Worm (Caenorhabditis elegans) whole organism, early embryonic: ENCODE data around the gene T28A11.17.

Experiments
- B0310.2 ChIP-seq: sonication (generic microtip); optimal IDR thresholded peaks from 2 replicates; lab custom pipeline; 2016; ENCODE audit warnings: mild to moderate bottlenecking, missing genetic modification characterization, missing compliant biosample characterization
- aly-1 ChIP-seq: sonication (generic microtip); optimal IDR thresholded peaks from 2 replicates; lab custom pipeline; 2016; ENCODE audit warnings: missing genetic modification characterization, missing compliant biosample characterization
- ama-1 ChIP-seq: fragments of 150-350 bp; optimal IDR thresholded peaks from 2 replicates; lab custom pipeline; 2014
- ceh-13 ChIP-seq: fragments of 200-800 bp; sonication (Bioruptor generic); optimal IDR thresholded peaks from 2 replicates; lab custom pipeline; 2018; ENCODE audit warnings: mild to moderate bottlenecking, missing genetic modification characterization, missing compliant biosample characterization
- ets-7 ChIP-seq: sonication (generic microtip); optimal IDR thresholded peaks from 2 replicates; lab custom pipeline; 2016; ENCODE audit warnings: missing genotype, missing genetic modification characterization, missing compliant biosample characterization
- flt-1 ChIP-seq: fragments of 200-800 bp; sonication (Bioruptor generic); IDR thresholded peaks from 2 replicates; pipeline ENCODE4 v1.3.6; 2022; ENCODE audit warnings: missing genetic modification characterization, missing compliant biosample characterization
- hmg-4 ChIP-seq: fragments of 200-800 bp; sonication (Bioruptor generic); optimal IDR thresholded peaks from 2 replicates; lab custom pipeline; 2018; ENCODE audit warnings: mild to moderate bottlenecking, missing genetic modification characterization, missing compliant biosample characterization
- pes-1 ChIP-seq: fragments of 200-800 bp; sonication (Bioruptor generic); IDR thresholded peaks from 2 replicates; pipeline ENCODE4 v1.3.6; 2022; ENCODE audit warnings: missing genetic modification reagents, missing genetic modification characterization, missing compliant biosample characterization
- scrt-1 ChIP-seq: fragments of 200-800 bp; sonication (Bioruptor generic); IDR thresholded peaks from 2 replicates; pipeline ENCODE4 v1.3.6; 2022; ENCODE audit warnings: missing genetic modification characterization, missing compliant biosample characterization
- sea-1 ChIP-seq: fragments of 200-800 bp; sonication (Bioruptor generic); conservative IDR thresholded peaks from 2 replicates; pipeline ENCODE4 v1.3.6; 2022; ENCODE audit warnings: missing genetic modification characterization, missing compliant biosample characterization
- tbx-37 ChIP-seq: fragments of 200-800 bp; sonication (Bioruptor generic); conservative IDR thresholded peaks from 2 replicates; pipeline ENCODE4 v1.3.6; 2022; ENCODE audit warnings: missing genetic modification reagents, missing genetic modification characterization, missing compliant biosample characterization
- tra-4 ChIP-seq: sonication (generic microtip); optimal IDR thresholded peaks from 2 replicates; lab custom pipeline; 2017; ENCODE audit warnings: missing genetic modification characterization, missing compliant biosample characterization

DNA sequence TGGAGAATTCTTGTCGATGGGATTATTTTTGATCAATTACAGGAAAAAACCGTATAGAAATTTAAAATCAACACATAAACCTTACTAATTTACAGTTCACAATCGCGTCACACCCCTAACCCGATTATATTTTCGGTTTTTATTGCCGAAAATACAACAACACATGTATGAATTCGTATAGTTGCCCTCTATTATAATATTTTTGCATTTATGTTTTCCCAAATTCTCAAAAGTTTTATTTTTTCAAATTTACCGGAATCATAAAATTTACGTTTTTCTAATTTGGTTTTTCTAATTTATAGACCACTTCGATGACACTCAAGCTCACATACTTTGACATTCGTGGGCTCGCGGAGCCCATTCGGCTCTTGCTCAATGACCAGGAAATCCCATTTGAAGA, 23.1 kb downstream of the T28A11.17 start, which contains the start of gene gst-23:
- TF ChIP-seq flt-1 (GFP tag; lab: Robert Waterston, UW): no peak
- TF ChIP-seq ama-1 (lab: Kevin White, UChicago): no peak
- no peak for TF ChIP-seq pes-1 (GFP tag; lab: Robert Waterston, UW)
- no peak for TF ChIP-seq B0310.2 (tag; lab: Kevin White, UChicago)
- TF ChIP-seq tbx-37 (GFP tag; lab: Robert Waterston, UW): no peak
- no peak for TF ChIP-seq tra-4 (tag; lab: Kevin White, UChicago)
- no peak for TF ChIP-seq ceh-13 (GFP tag; lab: Kevin White, UChicago)
- TF ChIP-seq sea-1 (GFP tag; lab: Robert Waterston, UW): no peak
- no peak for TF ChIP-seq aly-1 (tag; lab: Kevin White, UChicago)
- TF ChIP-seq scrt-1 (GFP tag; lab: Robert Waterston, UW): no peak
- no peak for TF ChIP-seq hmg-4 (GFP tag; lab: Kevin White, UChicago)
- TF ChIP-seq ets-7 (tag; lab: Kevin White, UChicago): no peak
